Worm (Caenorhabditis elegans): ENCODE data around the gene srp-6.

ce11 chrV:7399202-7399601 is 13.3 kb upstream of the srp-6 start, which contains the start of gene gst-41:
- TF ChIP-seq ztf-28 (GFP tag; IDR thresholded peaks at IDR 0.05) (no peak), athp-1 (tag; optimal IDR thresholded peaks at IDR 0.05) (no peak), hlh-26 (GFP tag; conservative IDR thresholded peaks at IDR 0.05) (no peak), T26A5.8 (tag; optimal IDR thresholded peaks at IDR 0.05) (no peak), D2030.7 (GFP tag; IDR thresholded peaks at IDR 0.05) (no peak), nhr-27 (tag; optimal IDR thresholded peaks at IDR 0.05) (no peak), ama-1 (optimal IDR thresholded peaks at IDR 0.05) (no peak), ama-1 (GFP tag; optimal IDR thresholded peaks at IDR 0.05) (no peak), cebp-1 (GFP tag; IDR thresholded peaks at IDR 0.05) (no peak), cebp-1 (tag; optimal IDR thresholded peaks at IDR 0.05) (no peak), ZK185.1 (tag; optimal IDR thresholded peaks at IDR 0.05; ENCODE audit: poor library complexity, severe bottlenecking) (no peak), bed-1 (GFP tag; IDR thresholded peaks at IDR 0.05) (no peak), unc-62 (GFP tag; optimal IDR thresholded peaks at IDR 0.05) (no peak), ztf-3 (GFP tag; optimal IDR thresholded peaks at IDR 0.05) (no peak), nhr-90 (tag; optimal IDR thresholded peaks at IDR 0.05) (no peak)

Data from whole organism, young adult.